Fruit fly (Drosophila melanogaster) whole organism: ENCODE results near the gene Hus1-like.

ENCODE experiments used
- CG8478 ChIP-seq: fragments of >200 bp; optimal IDR thresholded peaks from 2 replicates; lab custom pipeline; 2018; ENCODE audit warnings: inconsistent platforms
- Dll ChIP-seq: fragments of >200 bp; optimal IDR thresholded peaks from 2 replicates; lab custom pipeline; 2017
- EcR ChIP-seq, 2 experiments: fragments of >200 bp; optimal IDR thresholded peaks; 2 replicates each; lab custom pipeline; 2017; ENCODE audit warnings: missing biosample characterization in 2 of 2, missing genetic modification characterization in 2 of 2, missing genetic modification reagents in 2 of 2
- pan ChIP-seq: fragments of >200 bp; optimal IDR thresholded peaks from 2 replicates; lab custom pipeline; 2017
- psq ChIP-seq: fragments of >200 bp; optimal IDR thresholded peaks from 2 replicates; lab custom pipeline; 2017
- usp ChIP-seq: fragments of >200 bp; optimal IDR thresholded peaks from 2 replicates; lab custom pipeline; 2017; ENCODE audit warnings: missing biosample characterization, missing genetic modification characterization, mixed read lengths

The Hus1-like gene

DNA sequence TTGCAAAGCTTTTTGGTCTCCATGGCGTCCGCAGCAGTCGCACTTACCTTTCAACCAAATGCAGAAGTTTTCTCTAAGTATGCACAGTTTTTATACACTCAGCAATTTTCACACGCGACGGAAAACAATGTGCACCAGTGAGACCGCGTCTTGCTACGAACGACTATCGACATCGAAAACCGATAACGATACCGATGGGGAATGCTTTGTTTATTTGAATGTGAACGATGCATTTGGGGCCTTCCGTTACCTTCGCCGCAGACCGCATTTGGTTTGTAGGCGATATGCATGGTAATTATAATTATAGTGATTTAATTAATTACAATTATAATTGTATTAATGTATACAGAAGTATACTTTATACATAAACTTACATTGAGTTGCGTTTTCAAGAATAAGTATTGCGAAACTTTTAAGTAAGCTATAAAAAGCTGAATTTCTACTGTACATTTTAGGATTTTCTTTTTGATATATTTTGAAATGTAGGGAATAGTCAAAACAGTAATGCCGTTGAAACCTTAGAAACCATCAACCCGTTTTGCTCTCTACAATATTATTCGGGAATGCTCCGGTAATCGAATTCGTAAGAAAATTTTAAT is at the start of gene Hus1-like, which contains the start of gene ctrip:
Gene Hus1-like, minus strand, starts transcription at position 161 of the 599 bp plus-strand sequence.
Gene ctrip, minus strand, starts transcription at position 161 of the 599 bp plus-strand sequence.
- TF ChIP-seq usp = no peak
- no peak for TF ChIP-seq CG8478 (lab: Kevin White, UChicago)
- TF ChIP-seq EcR (GFP tag; optimal IDR thresholded peaks at IDR 0.05; lab: Kevin White, UChicago) = no peak
- TF ChIP-seq pan (lab: Kevin White, UChicago) = no peak

DNA sequence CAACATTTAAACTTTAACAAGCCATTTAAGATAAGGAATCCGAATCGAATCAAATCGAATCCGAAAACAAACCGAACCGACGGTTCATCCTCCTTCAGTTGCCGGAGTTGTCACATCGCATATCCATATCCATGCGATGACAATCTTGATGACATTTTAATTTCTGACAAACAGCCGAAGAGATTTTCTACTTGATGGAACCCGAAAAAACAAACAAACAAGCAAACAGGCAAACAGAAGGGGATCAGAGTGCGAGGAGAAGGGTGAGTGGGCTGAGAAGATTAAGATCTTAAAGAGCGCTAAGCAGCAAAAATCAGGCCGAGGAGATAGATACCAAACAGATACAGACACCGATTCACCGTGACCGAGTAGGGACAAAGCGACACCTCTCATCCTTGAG is 49.2 kb upstream of the Hus1-like start:
- TF ChIP-seq usp = no peak
- TF ChIP-seq psq (lab: Kevin White, UChicago) = no peak
- no peak for TF ChIP-seq CG8478 (lab: Kevin White, UChicago)
- no peak for TF ChIP-seq EcR (GFP tag; optimal IDR thresholded peaks at IDR 0.05; lab: Kevin White, UChicago)
- TF ChIP-seq pan (lab: Kevin White, UChicago) = no peak
- no peak for TF ChIP-seq Dll

DNA sequence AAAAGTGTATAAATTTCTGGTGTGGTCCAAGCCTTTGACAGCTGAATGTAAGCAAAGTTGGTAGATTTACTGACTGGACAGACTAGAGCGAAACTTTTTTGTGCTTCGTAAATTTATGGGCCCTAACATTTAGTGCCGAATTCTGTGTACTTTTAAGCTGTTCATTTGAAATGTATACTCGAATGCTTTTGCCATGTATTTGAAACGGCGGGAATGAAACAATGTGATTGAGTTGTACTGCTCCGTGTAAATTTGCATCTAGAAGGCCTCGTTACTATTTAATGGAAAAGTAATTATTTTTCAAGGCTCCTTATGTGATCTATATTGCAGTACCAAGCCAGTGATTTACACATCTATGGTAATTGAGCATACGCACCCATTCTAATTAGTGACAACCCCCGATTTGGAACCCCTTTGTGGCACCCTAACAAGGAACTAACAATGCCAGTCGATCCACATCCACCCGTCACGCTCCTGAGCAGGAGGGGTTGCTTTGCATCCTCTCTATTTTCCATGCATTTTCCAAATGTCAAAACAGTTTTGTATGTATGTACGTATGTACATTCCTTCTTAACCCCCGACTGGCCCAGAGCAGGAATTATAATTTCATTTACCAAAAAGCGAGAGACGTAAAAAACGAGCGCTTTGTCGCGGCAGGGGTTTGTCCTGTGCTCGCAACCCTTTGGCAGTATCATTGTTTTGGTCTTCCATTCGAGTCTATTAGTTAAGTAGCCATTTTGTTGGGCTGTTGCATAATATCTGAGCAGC is 46.8 kb upstream of the Hus1-like start:
- no peak for TF ChIP-seq pan (lab: Kevin White, UChicago)
- TF ChIP-seq CG8478 (lab: Kevin White, UChicago) = no peak
- TF ChIP-seq Dll = no peak
- TF ChIP-seq usp = no peak
- TF ChIP-seq psq (lab: Kevin White, UChicago) = no peak
- TF ChIP-seq EcR (GFP tag; optimal IDR thresholded peaks at IDR 0.05; lab: Kevin White, UChicago) = no peak

DNA sequence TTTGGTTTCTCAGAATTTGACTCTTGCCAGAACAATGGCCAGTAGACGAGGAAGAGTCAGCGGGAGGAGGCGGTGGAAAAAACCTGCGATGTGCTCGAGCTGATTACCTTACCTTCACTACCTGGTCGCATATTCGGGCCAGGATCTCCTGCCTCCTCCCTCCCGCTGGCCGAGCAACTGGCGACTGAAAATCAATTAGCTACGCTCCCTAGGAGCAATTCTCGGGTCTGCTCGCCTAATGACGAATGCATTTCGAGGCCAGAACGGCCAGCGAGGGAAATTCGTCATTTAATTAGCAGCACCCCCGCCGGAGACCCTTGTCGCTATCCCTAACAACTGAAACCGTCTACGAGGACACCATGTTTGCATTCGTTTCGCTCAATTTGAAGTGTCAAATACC is 46.1 kb upstream of the Hus1-like start:
- TF ChIP-seq EcR (GFP tag; optimal IDR thresholded peaks at IDR 0.05; lab: Kevin White, UChicago) (no peak), Dll (no peak), CG8478 (lab: Kevin White, UChicago) (no peak), usp (no peak), pan (lab: Kevin White, UChicago) (no peak), psq (lab: Kevin White, UChicago) (no peak)

DNA sequence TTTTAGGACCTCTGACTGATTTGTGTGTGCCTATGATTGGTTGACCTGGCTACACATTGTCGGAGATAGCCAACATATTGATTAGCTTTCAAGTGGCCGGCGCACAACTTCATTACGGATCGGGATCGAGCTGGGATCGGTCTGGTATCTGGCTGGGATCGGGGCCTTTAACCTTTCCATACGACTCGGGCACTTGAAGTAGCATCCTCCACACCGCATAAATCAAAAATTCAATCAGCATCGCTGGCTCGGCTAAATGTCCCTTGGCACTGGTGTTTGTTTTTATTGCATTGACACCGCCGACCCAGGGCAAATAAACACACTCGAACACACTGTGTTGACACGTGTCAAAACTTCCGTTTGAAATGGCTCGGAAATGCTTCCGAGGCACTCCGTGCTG is 43.8 kb upstream of the Hus1-like start:
- TF ChIP-seq usp (no peak), pan (lab: Kevin White, UChicago) (no peak)

DNA sequence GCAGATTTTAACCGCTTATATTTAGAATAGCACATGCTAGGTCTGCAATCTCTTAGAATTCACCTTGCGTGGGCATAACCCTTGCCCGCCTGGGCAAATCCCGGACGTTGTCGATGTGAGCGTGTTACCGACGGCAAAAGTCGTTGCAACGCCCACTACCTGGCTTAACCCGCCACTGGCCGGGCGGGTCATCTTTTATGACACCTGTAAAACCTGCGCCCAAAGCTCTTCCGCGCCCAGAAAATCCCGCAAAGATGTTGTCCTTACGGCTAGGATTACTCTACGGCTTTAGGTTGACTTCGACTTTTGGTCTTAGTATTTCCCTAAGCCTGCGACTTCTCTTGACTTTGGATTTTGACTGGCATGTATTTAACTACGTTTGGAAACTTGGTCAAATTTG is 42.3 kb upstream of the Hus1-like start:
- no peak for TF ChIP-seq pan (lab: Kevin White, UChicago)
- TF ChIP-seq Dll = no peak
- no peak for TF ChIP-seq usp
- TF ChIP-seq CG8478 (lab: Kevin White, UChicago) = no peak
- no peak for TF ChIP-seq EcR (GFP tag; optimal IDR thresholded peaks at IDR 0.05; lab: Kevin White, UChicago)
- TF ChIP-seq psq (lab: Kevin White, UChicago) = no peak

DNA sequence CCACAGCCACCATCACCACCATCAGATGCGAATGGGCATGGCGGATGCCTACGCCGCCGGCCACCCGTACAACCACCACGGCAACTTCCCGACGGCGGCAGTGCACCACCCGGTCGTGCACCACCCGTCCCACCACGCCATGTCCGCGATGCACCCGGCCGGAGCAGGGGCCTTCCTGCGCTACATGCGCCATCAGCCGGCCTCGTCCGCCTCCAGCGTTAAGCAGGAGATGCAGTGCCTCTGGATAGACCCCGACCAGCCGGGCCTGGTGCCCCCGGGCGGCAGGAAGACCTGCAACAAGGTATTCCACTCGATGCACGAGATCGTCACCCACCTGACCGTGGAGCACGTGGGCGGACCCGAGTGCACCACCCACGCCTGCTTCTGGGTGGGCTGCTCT is 41.6 kb upstream of the Hus1-like start:
- TF ChIP-seq psq (lab: Kevin White, UChicago) (no peak), CG8478 (lab: Kevin White, UChicago) (no peak), Dll (no peak)

DNA sequence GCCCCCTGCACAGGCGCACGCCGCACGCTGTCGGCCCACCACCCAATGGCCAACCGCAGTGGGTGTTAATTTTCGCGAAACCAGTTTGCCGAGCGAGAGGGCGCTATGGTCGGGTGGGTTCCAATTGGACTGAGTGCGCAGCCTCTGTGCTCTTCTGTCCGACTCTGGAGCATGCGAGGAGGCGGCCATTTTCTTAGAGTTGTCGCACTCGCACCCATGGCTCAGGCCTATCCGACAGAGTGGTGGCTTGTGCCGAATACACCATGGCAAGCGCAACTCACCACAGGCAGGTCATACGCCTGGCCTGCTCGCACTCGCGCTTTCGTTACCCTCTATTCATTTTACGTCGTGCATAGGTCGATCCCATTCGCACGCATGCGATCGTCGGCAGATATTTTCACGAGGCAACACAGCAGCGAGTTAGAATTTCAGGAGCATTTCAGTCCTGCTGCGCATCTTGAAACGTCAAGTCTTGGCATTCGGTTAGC is 40.5 kb upstream of the Hus1-like start, which contains the start of gene opa:
Gene opa, plus strand, starts transcription at position 441 of the 488 bp plus-strand sequence.
- peak; percentile 99 for TF ChIP-seq CG8478 (lab: Kevin White, UChicago)
- no peak for TF ChIP-seq usp
- TF ChIP-seq pan (lab: Kevin White, UChicago) = no peak
- no peak for TF ChIP-seq psq (lab: Kevin White, UChicago)
- peak; percentile 65 for TF ChIP-seq Dll
- TF ChIP-seq EcR (GFP tag; optimal IDR thresholded peaks at IDR 0.05; lab: Kevin White, UChicago) = no peak

DNA sequence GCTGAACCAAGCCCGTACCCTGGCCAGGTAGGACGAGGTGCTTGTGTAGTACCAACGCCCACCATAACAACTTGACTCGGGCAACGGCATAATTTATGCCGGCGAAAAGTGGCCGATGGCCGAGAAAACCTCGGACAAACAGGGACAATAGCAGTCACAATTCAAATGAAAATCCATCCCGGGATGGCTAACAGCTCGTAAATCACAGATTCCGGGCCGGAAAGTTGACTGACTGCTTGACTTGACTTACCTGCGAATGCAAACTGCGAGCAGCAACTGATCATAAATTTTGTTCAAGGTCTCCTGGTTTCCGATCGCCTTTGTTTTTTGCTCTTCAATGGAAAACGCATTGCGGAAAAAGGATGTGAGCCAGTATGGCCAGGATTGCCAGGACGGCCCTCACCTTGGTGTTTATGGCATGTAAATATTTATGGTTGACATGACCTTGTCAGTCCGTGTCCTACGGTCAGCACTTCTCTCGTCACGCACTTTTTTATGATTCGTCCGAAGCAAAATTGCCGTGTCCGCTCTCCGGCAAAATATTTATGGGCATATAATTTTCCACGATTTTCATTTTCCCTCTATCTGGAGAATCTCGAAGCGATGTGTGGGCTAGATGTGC is 37.2 kb upstream of the Hus1-like start:
- TF ChIP-seq pan (lab: Kevin White, UChicago) (no peak), EcR (GFP tag; optimal IDR thresholded peaks at IDR 0.05; lab: Kevin White, UChicago) (no peak), usp (no peak), Dll (no peak), CG8478 (lab: Kevin White, UChicago) (no peak), psq (lab: Kevin White, UChicago) (no peak)

DNA sequence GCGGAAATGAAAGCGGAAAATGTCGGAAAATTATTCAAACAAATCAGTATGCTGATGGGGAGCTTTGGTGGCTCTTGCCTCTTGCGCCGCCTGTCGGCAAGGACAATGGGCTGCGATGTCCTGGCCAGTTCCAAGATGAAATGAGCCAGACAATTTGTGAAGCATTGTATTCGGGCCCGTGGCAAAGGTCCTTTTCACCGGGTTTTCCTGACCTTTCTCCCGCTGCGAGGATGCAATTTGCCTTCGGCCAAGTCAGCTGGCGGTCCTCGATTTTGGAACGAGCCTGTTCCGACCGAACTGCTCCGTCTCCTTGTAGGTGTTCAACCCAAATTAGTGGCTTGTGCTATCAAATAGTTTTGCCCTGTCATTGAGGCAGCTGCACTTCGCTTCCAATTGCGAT is 35.5 kb upstream of the Hus1-like start:
- TF ChIP-seq usp (no peak), pan (lab: Kevin White, UChicago) (no peak), psq (lab: Kevin White, UChicago) (no peak), EcR (GFP tag; optimal IDR thresholded peaks at IDR 0.05; lab: Kevin White, UChicago) (no peak), CG8478 (lab: Kevin White, UChicago) (no peak), Dll (no peak)

DNA sequence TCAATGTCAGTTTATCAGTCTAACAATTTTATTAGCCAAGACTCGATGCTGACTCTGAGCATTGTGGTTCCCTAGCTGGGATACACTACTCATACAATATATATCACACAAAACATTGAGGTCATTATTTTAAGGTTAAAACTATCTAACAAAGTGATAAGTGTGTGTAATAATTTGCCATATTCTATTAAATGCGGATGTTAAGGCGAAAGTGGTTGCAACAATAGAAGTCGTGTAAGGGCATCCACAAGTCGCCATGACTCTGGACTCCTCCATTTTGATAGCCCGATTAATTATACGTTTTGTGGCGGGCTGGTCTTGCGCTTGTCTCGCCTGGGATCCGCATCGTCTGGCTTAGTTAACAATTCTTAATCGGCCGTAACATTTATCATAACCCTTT is 34.9 kb upstream of the Hus1-like start:
- TF ChIP-seq Dll = no peak
- no peak for TF ChIP-seq usp
- no peak for TF ChIP-seq psq (lab: Kevin White, UChicago)
- no peak for TF ChIP-seq pan (lab: Kevin White, UChicago)
- TF ChIP-seq CG8478 (lab: Kevin White, UChicago) = no peak
- no peak for TF ChIP-seq EcR (GFP tag; optimal IDR thresholded peaks at IDR 0.05; lab: Kevin White, UChicago)

DNA sequence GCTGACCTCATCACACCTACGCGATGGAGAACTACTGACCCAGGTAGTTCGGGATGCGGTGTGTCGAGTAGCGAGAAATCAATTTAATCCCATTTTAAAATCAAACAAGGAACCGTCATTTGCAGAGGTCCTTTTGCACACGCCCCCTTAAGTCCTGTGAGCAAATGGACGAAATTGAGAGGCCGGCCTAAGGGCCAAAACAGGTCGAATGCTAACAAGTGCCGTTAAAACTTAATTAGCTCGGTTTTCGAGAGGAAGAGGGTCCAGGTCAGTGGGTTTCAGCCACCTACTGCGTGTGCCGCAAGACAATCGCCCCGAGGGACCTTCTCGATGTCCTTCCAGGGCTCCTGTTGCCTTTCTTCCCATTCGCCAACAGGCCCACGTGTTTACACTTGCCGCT is 34.3 kb upstream of the Hus1-like start:
- no peak for TF ChIP-seq pan (lab: Kevin White, UChicago)
- TF ChIP-seq Dll = no peak
- TF ChIP-seq EcR (GFP tag; optimal IDR thresholded peaks at IDR 0.05; lab: Kevin White, UChicago) = no peak
- no peak for TF ChIP-seq CG8478 (lab: Kevin White, UChicago)
- TF ChIP-seq usp = no peak
- no peak for TF ChIP-seq psq (lab: Kevin White, UChicago)
